Worm (Caenorhabditis elegans): Measurements from ENCODE around the gene C31B8.12.

ce11 chrV:2941405-2941804 lies 14.0 kb upstream of the C31B8.12 start, which contains the start of gene srw-143:
- TF ChIP-seq ama-1 (optimal IDR thresholded peaks at IDR 0.05) (no peak), F13C5.2 (tag; optimal IDR thresholded peaks at IDR 0.05) (no peak), sea-1 (GFP tag; conservative IDR thresholded peaks at IDR 0.05) (no peak), tra-4 (tag; optimal IDR thresholded peaks at IDR 0.05) (no peak), pes-1 (GFP tag; IDR thresholded peaks at IDR 0.05) (no peak), ceh-13 (GFP tag; optimal IDR thresholded peaks at IDR 0.05) (no peak), flt-1 (GFP tag; IDR thresholded peaks at IDR 0.05) (no peak), ets-7 (tag; optimal IDR thresholded peaks at IDR 0.05) (no peak), hmbx-1 (tag; optimal IDR thresholded peaks at IDR 0.05) (no peak), tbx-11 (GFP tag; IDR thresholded peaks at IDR 0.05) (no peak), hmg-4 (GFP tag; optimal IDR thresholded peaks at IDR 0.05) (no peak)

Measured in whole organism, early embryonic.